Worm (Caenorhabditis elegans): ENCODE measurements around the gene E03H12.4.
A peak's percentile ranks its signal among the peaks of the same experiment; 100 is the strongest.
"Not testable (repeated sequence)": the region's sequence is repeated elsewhere in the genome, so short reads cannot be mapped to it uniquely, and the experiment has no call there.

E03H12.4 gene

DNA sequence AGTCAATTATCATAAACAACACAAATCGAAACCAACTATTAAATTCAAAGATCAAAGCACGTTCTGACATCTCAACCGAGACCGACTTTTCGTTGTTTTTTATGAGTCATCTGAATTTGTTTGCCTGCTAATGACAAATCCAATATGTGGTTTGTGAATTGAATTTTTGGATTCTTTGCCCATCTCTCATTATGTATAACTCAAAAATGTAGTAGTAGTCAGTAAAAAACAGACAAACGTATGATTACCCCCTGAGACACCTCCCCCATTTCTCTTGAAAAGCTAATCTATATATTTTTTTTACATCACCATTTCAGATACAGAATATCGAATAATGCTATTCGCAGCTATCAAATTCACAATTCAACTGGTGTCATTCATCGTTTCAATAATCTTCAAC lies 36.6 kb upstream of the E03H12.4 start, which contains the start of gene str-169:
Gene str-169, plus strand, starts transcription at position 301 of the 400 bp plus-strand sequence.
- TF ChIP-seq nhr-11 (tag; optimal IDR thresholded peaks at IDR 0.05), result no peak
- TF ChIP-seq dmd-6 (GFP tag; IDR thresholded peaks at IDR 0.05), result no peak
- no peak for TF ChIP-seq lir-3 (tag; optimal IDR thresholded peaks at IDR 0.05)
- TF ChIP-seq lin-39 (tag; optimal IDR thresholded peaks at IDR 0.05), result no peak
- TF ChIP-seq jun-1 (tag; optimal IDR thresholded peaks at IDR 0.05), result no peak
- no peak for TF ChIP-seq F37D6.2 (tag; optimal IDR thresholded peaks at IDR 0.05)
- TF ChIP-seq arid-1 (GFP tag; conservative IDR thresholded peaks at IDR 0.05), result no peak
- no peak for TF ChIP-seq nhr-237 (tag; optimal IDR thresholded peaks at IDR 0.05)
- no peak for TF ChIP-seq egl-27 (tag; optimal IDR thresholded peaks at IDR 0.05)
- TF ChIP-seq ctbp-1 (GFP tag; IDR thresholded peaks at IDR 0.05), result no peak
- TF ChIP-seq tag-97 (GFP tag; IDR thresholded peaks at IDR 0.05), result no peak
- no peak for TF ChIP-seq set-16 (GFP tag; IDR thresholded peaks at IDR 0.05)
- TF ChIP-seq Y105C5A.15 (GFP tag; IDR thresholded peaks at IDR 0.05), result no peak
- TF ChIP-seq cey-2 (tag; optimal IDR thresholded peaks at IDR 0.05; ENCODE audit: borderline replicate concordance, insufficient read depth), result no peak
- no peak for TF ChIP-seq ceh-62 (tag; optimal IDR thresholded peaks at IDR 0.05)
- TF ChIP-seq aha-1 (tag), result no peak

DNA sequence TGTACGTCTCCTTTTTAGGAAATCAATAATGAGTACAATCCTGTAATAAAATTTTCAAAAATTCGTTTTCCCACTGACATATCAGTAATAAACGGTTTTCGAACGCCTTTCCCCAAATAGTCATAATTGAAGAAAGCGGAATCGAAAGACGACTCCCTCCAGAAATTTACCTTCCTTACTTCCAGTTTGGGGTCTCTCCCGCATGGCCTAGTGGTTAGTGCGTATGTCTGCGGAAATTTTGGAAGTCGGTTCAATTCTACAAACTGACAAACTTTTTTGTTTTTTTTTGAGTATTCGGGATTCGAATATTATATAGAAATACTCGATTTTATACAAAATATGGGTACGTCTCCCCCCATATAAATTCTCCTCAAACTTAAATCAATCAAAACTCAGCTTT lies 32.7 kb upstream of the E03H12.4 start:
- TF ChIP-seq zfp-3 (GFP tag; conservative IDR thresholded peaks at IDR 0.05) (peak; percentile 52; the same call in 1 of the 2 replicates), F26F4.8 (GFP tag; conservative IDR thresholded peaks at IDR 0.05) (peak; percentile 89), snpc-1.2 (GFP tag; IDR thresholded peaks at IDR 0.05) (peak; percentile 96), arid-1 (GFP tag; conservative IDR thresholded peaks at IDR 0.05) (peak; percentile 82), pha-4 (GFP tag; IDR thresholded peaks at IDR 0.05) (peak; percentile 88; the same call in 1 of the 2 replicates)
- TF ChIP-seq pha-4 (tag; optimal IDR thresholded peaks at IDR 0.05), result not testable (repeated sequence)

DNA sequence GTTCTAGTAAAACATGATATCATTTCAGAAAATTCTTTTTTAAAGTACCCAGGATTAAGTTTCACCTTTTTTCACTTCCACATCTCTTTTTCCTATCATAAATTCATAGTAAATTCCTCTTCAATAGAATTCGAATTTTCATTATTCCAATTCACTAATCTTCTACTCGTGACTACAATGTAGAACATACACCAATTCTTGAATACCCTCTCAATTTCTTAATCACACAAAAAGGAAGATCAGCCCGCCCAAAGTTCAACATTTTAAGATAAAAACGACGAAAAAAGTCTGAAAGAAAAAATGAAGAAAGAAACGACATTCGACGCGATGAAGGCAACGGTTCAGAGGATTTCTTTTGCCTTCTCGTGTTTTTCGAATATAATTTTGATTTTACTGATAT lies 28.5 kb upstream of the E03H12.4 start, which contains the start of gene str-163:
Gene str-163, plus strand, starts transcription at position 301 of the 400 bp plus-strand sequence.
- TF ChIP-seq dpl-1 (GFP tag; optimal IDR thresholded peaks at IDR 0.05), result no peak
- TF ChIP-seq lin-13 (GFP tag; optimal IDR thresholded peaks at IDR 0.05), result no peak
- no peak for TF ChIP-seq zip-2 (tag; optimal IDR thresholded peaks at IDR 0.05)
- TF ChIP-seq Y48G9A.11 (GFP tag; IDR thresholded peaks at IDR 0.05), result no peak
- no peak for TF ChIP-seq attf-4 (tag; optimal IDR thresholded peaks at IDR 0.05)
- TF ChIP-seq ztf-11 (tag; optimal IDR thresholded peaks at IDR 0.05), result no peak
- no peak for TF ChIP-seq ceh-32 (tag; optimal IDR thresholded peaks at IDR 0.05; ENCODE audit: poor library complexity)
- TF ChIP-seq nhr-11 (tag; optimal IDR thresholded peaks at IDR 0.05), result no peak
- TF ChIP-seq D1046.2 (GFP tag; IDR thresholded peaks at IDR 0.05), result no peak
- no peak for TF ChIP-seq ctbp-1 (GFP tag; IDR thresholded peaks at IDR 0.05)
- no peak for TF ChIP-seq zip-11 (GFP tag; IDR thresholded peaks at IDR 0.05)
- no peak for TF ChIP-seq mep-1 (tag; optimal IDR thresholded peaks at IDR 0.05)
- TF ChIP-seq dmd-6 (GFP tag; IDR thresholded peaks at IDR 0.05), result no peak
- no peak for TF ChIP-seq Y5F2A.4 (GFP tag; optimal IDR thresholded peaks at IDR 0.05)
- no peak for TF ChIP-seq daf-8 (GFP tag; IDR thresholded peaks at IDR 0.05)
- no peak for TF ChIP-seq hlh-30 (tag; optimal IDR thresholded peaks at IDR 0.05; ENCODE audit: insufficient read depth)

DNA sequence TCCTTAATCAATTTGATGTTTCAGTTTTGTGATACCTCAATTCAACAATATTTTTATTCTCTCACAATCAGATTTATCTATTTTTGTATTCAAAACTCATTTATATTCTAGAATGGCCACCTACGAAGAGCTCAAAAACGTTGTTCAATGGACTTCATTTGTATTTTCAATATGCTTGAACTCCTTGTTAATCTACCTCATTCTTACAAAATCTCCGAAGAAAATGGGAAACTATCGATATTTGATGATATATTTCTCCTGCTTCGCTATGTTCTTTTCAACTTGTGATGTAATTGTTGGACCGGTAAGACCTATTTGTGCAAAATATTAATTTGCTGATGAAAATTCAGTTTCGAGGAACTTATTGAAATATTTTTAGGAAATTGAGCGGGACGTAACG lies 21.8 kb upstream of the E03H12.4 start, which contains the start of gene str-164:
Gene str-164, plus strand, starts transcription at position 113 of the 400 bp plus-strand sequence.
- TF ChIP-seq unc-62 (GFP tag; optimal IDR thresholded peaks at IDR 0.05 in 1 of 2), result peak in 1 of 2 experiments; percentile 53
- no peak for TF ChIP-seq unc-62 (tag; optimal IDR thresholded peaks at IDR 0.05)
- no peak for TF ChIP-seq hif-1 (tag; optimal IDR thresholded peaks at IDR 0.05)

Measured in whole organism, L4 larva.